Worm (Caenorhabditis elegans): ENCODE results near the gene snt-3.

snt-3 gene

ce11 chrV:1341276-1342050 is 29.4 kb downstream of the snt-3 start:
- no peak for TF ChIP-seq mes-2 (tag; optimal IDR thresholded peaks at IDR 0.05; ENCODE audit: poor library complexity, severe bottlenecking)
- no peak for TF ChIP-seq Y105C5A.15 (GFP tag; IDR thresholded peaks at IDR 0.05)
- TF ChIP-seq lin-38 (GFP tag; IDR thresholded peaks at IDR 0.05): no peak
- peak in 1 of 2 experiments; percentile 90 for TF ChIP-seq unc-62 (GFP tag; optimal IDR thresholded peaks at IDR 0.05 in 1 of 2)
- no peak for TF ChIP-seq unc-62 (tag; optimal IDR thresholded peaks at IDR 0.05)

- TF ChIP-seq mes-2 (tag; optimal IDR thresholded peaks at IDR 0.05; ENCODE audit: poor library complexity, severe bottlenecking) (no peak), T20F7.1 (GFP tag; optimal IDR thresholded peaks at IDR 0.05) (no peak), fkh-10 (GFP tag; optimal IDR thresholded peaks at IDR 0.05) (peak; percentile 41), lin-1 (GFP tag; IDR thresholded peaks at IDR 0.05) (no peak)
Observed at ce11 chrV:1337701-1338100, 33.1 kb downstream of the snt-3 start.

ce11 chrV:1335896-1336295 is 34.9 kb downstream of the snt-3 start:
- no peak for TF ChIP-seq nhr-237 (tag; optimal IDR thresholded peaks at IDR 0.05)
- no peak for TF ChIP-seq dmd-6 (GFP tag; IDR thresholded peaks at IDR 0.05)
- TF ChIP-seq unc-62 (GFP tag; optimal IDR thresholded peaks at IDR 0.05 in 1 of 2): peak in 1 of 2 experiments; percentile 94
- TF ChIP-seq unc-62 (tag; optimal IDR thresholded peaks at IDR 0.05): no peak

- TF ChIP-seq lir-3 (tag; optimal IDR thresholded peaks at IDR 0.05): no peak
- no peak for TF ChIP-seq vab-7 (GFP tag; IDR thresholded peaks at IDR 0.05)
- peak in 1 of 2 experiments; percentile 40 for TF ChIP-seq daf-16 (GFP tag; optimal IDR thresholded peaks at IDR 0.05)
- no peak for TF ChIP-seq daf-16 (tag; optimal IDR thresholded peaks at IDR 0.05)
- TF ChIP-seq mdt-29 (GFP tag; IDR thresholded peaks at IDR 0.05): no peak
- TF ChIP-seq aha-1 (tag): peak; percentile 89
- peak in 1 of 2 experiments; percentile 49 for TF ChIP-seq unc-62 (GFP tag; optimal IDR thresholded peaks at IDR 0.05 in 1 of 2)
- TF ChIP-seq unc-62 (tag; optimal IDR thresholded peaks at IDR 0.05): no peak
- peak; percentile 23 for TF ChIP-seq hlh-30 (tag; optimal IDR thresholded peaks at IDR 0.05; ENCODE audit: insufficient read depth)
Observed at ce11 chrV:1327317-1327716, 43.5 kb downstream of the snt-3 start.

- TF ChIP-seq daf-16 (GFP tag; optimal IDR thresholded peaks at IDR 0.05): peak in 1 of 2 experiments; percentile 53
- TF ChIP-seq daf-16 (tag; optimal IDR thresholded peaks at IDR 0.05): no peak
- peak; percentile 33 for TF ChIP-seq aha-1 (tag)
- no peak for TF ChIP-seq egl-43 (GFP tag; IDR thresholded peaks at IDR 0.05)
- no peak for TF ChIP-seq nhr-42 (GFP tag; IDR thresholded peaks at IDR 0.05)
- TF ChIP-seq Y105C5A.15 (GFP tag; IDR thresholded peaks at IDR 0.05): no peak
- TF ChIP-seq unc-62 (GFP tag; optimal IDR thresholded peaks at IDR 0.05 in 1 of 2): peak in 1 of 2 experiments; percentile 83
- no peak for TF ChIP-seq unc-62 (tag; optimal IDR thresholded peaks at IDR 0.05)
Observed at ce11 chrV:1326067-1326466, 44.7 kb downstream of the snt-3 start.

- TF ChIP-seq ceh-32 (tag; optimal IDR thresholded peaks at IDR 0.05; ENCODE audit: poor library complexity) (no peak), nhr-76 (tag; optimal IDR thresholded peaks at IDR 0.05) (no peak), nhr-42 (GFP tag; IDR thresholded peaks at IDR 0.05) (no peak), zag-1 (tag; optimal IDR thresholded peaks at IDR 0.05) (no peak), nhr-102 (tag; optimal IDR thresholded peaks at IDR 0.05) (no peak), tra-1 (GFP tag; IDR thresholded peaks at IDR 0.05) (no peak), duxl-1 (tag; optimal IDR thresholded peaks at IDR 0.05; ENCODE audit: poor library complexity) (no peak), egl-27 (tag; optimal IDR thresholded peaks at IDR 0.05) (no peak), T26A8.4 (GFP tag; IDR thresholded peaks at IDR 0.05) (no peak), F37D6.2 (tag; optimal IDR thresholded peaks at IDR 0.05) (no peak), zip-2 (tag; optimal IDR thresholded peaks at IDR 0.05) (no peak), mdl-1 (tag; optimal IDR thresholded peaks at IDR 0.05) (no peak), F10B5.3 (tag; optimal IDR thresholded peaks at IDR 0.05) (no peak), set-16 (GFP tag; IDR thresholded peaks at IDR 0.05) (no peak), mxl-3 (GFP tag; optimal IDR thresholded peaks at IDR 0.05) (no peak), aha-1 (tag) (no peak), spr-1 (tag; optimal IDR thresholded peaks at IDR 0.05) (no peak), dpl-1 (GFP tag; optimal IDR thresholded peaks at IDR 0.05) (no peak), snpc-1.2 (GFP tag; IDR thresholded peaks at IDR 0.05) (no peak)
Observed at ce11 chrV:1321776-1322175, 49.0 kb downstream of the snt-3 start.
